Worm (Caenorhabditis elegans) whole organism, early embryonic: ENCODE measurements around the gene F09E10.1.

Experiments used
- B0310.2 ChIP-seq: sonication (generic microtip); optimal IDR thresholded peaks from 2 replicates; lab custom pipeline; 2016; ENCODE audit warnings: mild to moderate bottlenecking, missing genetic modification characterization, missing compliant biosample characterization
- aly-1 ChIP-seq: sonication (generic microtip); optimal IDR thresholded peaks from 2 replicates; lab custom pipeline; 2016; ENCODE audit warnings: missing genetic modification characterization, missing compliant biosample characterization
- ama-1 ChIP-seq: fragments of 150-350 bp; optimal IDR thresholded peaks from 2 replicates; lab custom pipeline; 2014
- ceh-36 ChIP-seq: sonication (generic microtip); optimal IDR thresholded peaks from 2 replicates; lab custom pipeline; 2016; ENCODE audit warnings: missing genetic modification characterization, inconsistent platforms, missing compliant biosample characterization
- flt-1 ChIP-seq: fragments of 200-800 bp; sonication (Bioruptor generic); IDR thresholded peaks from 2 replicates; pipeline ENCODE4 v1.3.6; 2022; ENCODE audit warnings: missing genetic modification characterization, missing compliant biosample characterization
- hmg-4 ChIP-seq: fragments of 200-800 bp; sonication (Bioruptor generic); optimal IDR thresholded peaks from 2 replicates; lab custom pipeline; 2018; ENCODE audit warnings: mild to moderate bottlenecking, missing genetic modification characterization, missing compliant biosample characterization
- hnd-1 ChIP-seq: sonication (generic microtip); optimal IDR thresholded peaks from 2 replicates; lab custom pipeline; 2016; ENCODE audit warnings: missing genetic modification characterization, missing compliant biosample characterization
- pes-1 ChIP-seq: fragments of 200-800 bp; sonication (Bioruptor generic); IDR thresholded peaks from 2 replicates; pipeline ENCODE4 v1.3.6; 2022; ENCODE audit warnings: missing genetic modification reagents, missing genetic modification characterization, missing compliant biosample characterization
- tbx-37 ChIP-seq: fragments of 200-800 bp; sonication (Bioruptor generic); conservative IDR thresholded peaks from 2 replicates; pipeline ENCODE4 v1.3.6; 2022; ENCODE audit warnings: missing genetic modification reagents, missing genetic modification characterization, missing compliant biosample characterization

ce11 chrX:1478569-1478968, 24.0 kb upstream of the F09E10.1 start:
- TF ChIP-seq hnd-1 (tag; lab: Kevin White, UChicago) (no peak), ama-1 (lab: Kevin White, UChicago) (no peak), tbx-37 (no peak), flt-1 (GFP tag; lab: Robert Waterston, UW) (no peak), pes-1 (GFP tag; lab: Robert Waterston, UW) (no peak), aly-1 (tag; lab: Kevin White, UChicago) (no peak), hmg-4 (GFP tag; lab: Kevin White, UChicago) (no peak), B0310.2 (tag; lab: Kevin White, UChicago) (no peak), ceh-36 (no peak)
